Worm (Caenorhabditis elegans): ENCODE measurements around the gene cul-2.
A peak's percentile ranks its signal among the peaks of the same experiment; 100 is the strongest.

The cul-2 gene

DNA sequence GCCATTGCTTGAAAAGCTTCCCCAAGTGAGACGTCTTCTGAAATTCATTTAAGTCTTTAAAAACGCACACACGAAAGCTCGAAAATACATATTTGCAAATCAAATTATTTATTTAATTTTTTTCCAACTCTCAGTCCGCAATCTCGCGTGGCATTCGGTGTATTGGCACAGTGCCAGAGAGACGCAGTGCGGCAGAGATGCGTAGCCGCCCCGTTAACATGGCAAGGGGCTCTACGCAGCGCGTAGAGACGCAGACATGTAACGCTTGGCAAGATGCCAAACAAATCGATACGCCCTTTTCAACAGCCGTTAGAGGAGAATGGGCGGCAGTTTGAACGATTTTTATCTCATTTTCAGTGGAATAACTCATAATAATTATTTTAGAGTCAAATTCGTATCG is 43.5 kb upstream of the cul-2 start, which contains the start of the genes drr-2 and set-16 (continued):
- TF ChIP-seq jun-1 (tag; optimal IDR thresholded peaks at IDR 0.05), result peak; percentile 96
- TF ChIP-seq F37D6.2 (tag; optimal IDR thresholded peaks at IDR 0.05), result peak; percentile 96
- TF ChIP-seq mep-1 (tag; optimal IDR thresholded peaks at IDR 0.05), result peak; percentile 99
- TF ChIP-seq mdt-29 (GFP tag; IDR thresholded peaks at IDR 0.05), result peak; percentile 98
- TF ChIP-seq php-3 (GFP tag; IDR thresholded peaks at IDR 0.05), result peak; percentile 93
- peak; percentile 92 for TF ChIP-seq snpc-1.2 (GFP tag; IDR thresholded peaks at IDR 0.05)
- TF ChIP-seq snpc-4 (tag; optimal IDR thresholded peaks at IDR 0.05), result no peak
- TF ChIP-seq dmd-9 (GFP tag; IDR thresholded peaks at IDR 0.05), result peak; percentile 98
- TF ChIP-seq D1046.2 (GFP tag; IDR thresholded peaks at IDR 0.05), result peak; percentile 94
- peak in 1 of 2 experiments; percentile 98 for TF ChIP-seq unc-62 (GFP tag; optimal IDR thresholded peaks at IDR 0.05 in 1 of 2)
- no peak for TF ChIP-seq unc-62 (tag; optimal IDR thresholded peaks at IDR 0.05)
- TF ChIP-seq nhr-111 (GFP tag; optimal IDR thresholded peaks at IDR 0.05), result no peak
- TF ChIP-seq nhr-42 (GFP tag; IDR thresholded peaks at IDR 0.05), result peak; percentile 98
- TF ChIP-seq ctbp-1 (GFP tag; IDR thresholded peaks at IDR 0.05), result peak; percentile 98
- peak; percentile 98 for TF ChIP-seq nhr-25 (tag; optimal IDR thresholded peaks at IDR 0.05; ENCODE audit: borderline replicate concordance, insufficient read depth)
- TF ChIP-seq rbr-2 (tag; optimal IDR thresholded peaks at IDR 0.05), result peak; percentile 98
- peak; percentile 67 for TF ChIP-seq nhr-237 (tag; optimal IDR thresholded peaks at IDR 0.05)
- TF ChIP-seq nhr-48 (tag; optimal IDR thresholded peaks at IDR 0.05), result peak; percentile 96
- TF ChIP-seq dve-1 (tag; optimal IDR thresholded peaks at IDR 0.05; ENCODE audit: insufficient read depth), result peak; percentile 100
- 0 out of 2 replicates have a peak, but pooled peaks have one; percentile 51 for TF ChIP-seq ZK337.2 (GFP tag; IDR thresholded peaks at IDR 0.05)
- peak; percentile 97 for TF ChIP-seq dpl-1 (GFP tag; optimal IDR thresholded peaks at IDR 0.05)
- peak; percentile 97 for TF ChIP-seq egl-43 (GFP tag; IDR thresholded peaks at IDR 0.05)
- TF ChIP-seq cey-2 (tag; optimal IDR thresholded peaks at IDR 0.05; ENCODE audit: borderline replicate concordance, insufficient read depth), result peak; percentile 55
- peak; percentile 77 for TF ChIP-seq nhr-76 (tag; optimal IDR thresholded peaks at IDR 0.05)
- peak; percentile 79 for TF ChIP-seq skn-1 (tag; optimal IDR thresholded peaks at IDR 0.05)
- peak; percentile 98 for TF ChIP-seq unc-130 (GFP tag; optimal IDR thresholded peaks at IDR 0.05)
- TF ChIP-seq madf-9 (GFP tag; conservative IDR thresholded peaks at IDR 0.05), result peak; percentile 96
- TF ChIP-seq Y5F2A.4 (GFP tag; optimal IDR thresholded peaks at IDR 0.05), result peak; percentile 86
- peak; percentile 92 for TF ChIP-seq fkh-10 (GFP tag; optimal IDR thresholded peaks at IDR 0.05)
- peak; percentile 87 to 97 for TF ChIP-seq daf-16 (GFP tag; optimal IDR thresholded peaks at IDR 0.05)
- peak; percentile 82 for TF ChIP-seq daf-16 (tag; optimal IDR thresholded peaks at IDR 0.05)
- peak; percentile 97 for TF ChIP-seq spr-3 (GFP tag; optimal IDR thresholded peaks at IDR 0.05)
- peak; percentile 3 for TF ChIP-seq R02D3.7 (tag; optimal IDR thresholded peaks at IDR 0.05)
- peak; percentile 99 for TF ChIP-seq T26A8.4 (GFP tag; IDR thresholded peaks at IDR 0.05)
- TF ChIP-seq aha-1 (tag), result peak; percentile 100
- peak; percentile 98 for TF ChIP-seq tra-1 (GFP tag; IDR thresholded peaks at IDR 0.05)
- peak; percentile 81 for TF ChIP-seq nhr-41 (GFP tag; IDR thresholded peaks at IDR 0.05)
- TF ChIP-seq lin-1 (GFP tag; IDR thresholded peaks at IDR 0.05), result peak; percentile 98
- 0 out of 2 replicates have a peak, but pooled peaks have one; percentile 71 for TF ChIP-seq tag-97 (GFP tag; IDR thresholded peaks at IDR 0.05)
- peak; percentile 84 for TF ChIP-seq ceh-32 (tag; optimal IDR thresholded peaks at IDR 0.05; ENCODE audit: poor library complexity)
- TF ChIP-seq hif-1 (tag; optimal IDR thresholded peaks at IDR 0.05), result peak; percentile 87 to 93
- no peak for TF ChIP-seq attf-4 (tag; optimal IDR thresholded peaks at IDR 0.05)
- TF ChIP-seq daf-8 (GFP tag; IDR thresholded peaks at IDR 0.05), result no peak
- TF ChIP-seq ceh-28 (tag; optimal IDR thresholded peaks at IDR 0.05), result peak; percentile 81
- TF ChIP-seq mxl-2 (GFP tag; conservative IDR thresholded peaks at IDR 0.05), result peak; percentile 88
- no peak for TF ChIP-seq F26F4.8 (GFP tag; conservative IDR thresholded peaks at IDR 0.05)
- no peak for TF ChIP-seq ceh-82 (tag; optimal IDR thresholded peaks at IDR 0.05)
- TF ChIP-seq ZK546.5 (tag; optimal IDR thresholded peaks at IDR 0.05), result peak in 1 of 2 experiments; percentile 86
- peak; percentile 7 for TF ChIP-seq ceh-62 (tag; optimal IDR thresholded peaks at IDR 0.05)
- peak; percentile 96 for TF ChIP-seq F44E2.7 (GFP tag; IDR thresholded peaks at IDR 0.05)
- peak; percentile 81 for TF ChIP-seq lir-3 (tag; optimal IDR thresholded peaks at IDR 0.05)
- peak; percentile 91 for TF ChIP-seq fos-1 (tag; optimal IDR thresholded peaks at IDR 0.05)
